Worm (Caenorhabditis elegans) whole organism, L4 larva: ENCODE results near the gene adal-1.
A peak's percentile ranks its signal among the peaks of the same experiment; 100 is the strongest.

Experiments
- F44E2.7 ChIP-seq: fragments of 200-800 bp; sonication (Bioruptor generic); IDR thresholded peaks from 2 replicates; pipeline ENCODE4 v2.1.2; 2022; ENCODE audit warnings: missing genetic modification characterization, missing compliant biosample characterization
- F49E8.2 ChIP-seq: sonication (generic microtip); optimal IDR thresholded peaks from 2 replicates; lab custom pipeline; 2016; ENCODE audit warnings: missing compliant biosample characterization, mild to moderate bottlenecking, missing genetic modification characterization, borderline replicate concordance
- T20F7.1 ChIP-seq: fragments of 200-800 bp; sonication (Bioruptor generic); optimal IDR thresholded peaks from 2 replicates; lab custom pipeline; 2018; ENCODE audit warnings: mild to moderate bottlenecking, missing genetic modification characterization, missing compliant biosample characterization
- ZK337.2 ChIP-seq: fragments of 200-800 bp; sonication (Bioruptor generic); IDR thresholded peaks from 2 replicates; pipeline ENCODE4 v1.3.6; 2022; ENCODE audit warnings: missing genetic modification reagents, missing genetic modification characterization, missing compliant biosample characterization
- aly-2 ChIP-seq: sonication (generic microtip); optimal IDR thresholded peaks from 2 replicates; lab custom pipeline; 2018; ENCODE audit warnings: missing biosample characterization, missing genetic modification characterization
- ceh-20 ChIP-seq: fragments of 200-800 bp; sonication (Bioruptor generic); IDR thresholded peaks from 2 replicates; pipeline ENCODE4 v1.3.6; 2022; ENCODE audit warnings: missing genetic modification reagents, missing genetic modification characterization, missing compliant biosample characterization
- ceh-62 ChIP-seq: sonication (generic microtip); optimal IDR thresholded peaks from 2 replicates; lab custom pipeline; 2017; ENCODE audit warnings: missing biosample characterization, missing genetic modification characterization
- ceh-82 ChIP-seq: sonication (generic microtip); optimal IDR thresholded peaks from 2 replicates; lab custom pipeline; 2017; ENCODE audit warnings: missing biosample characterization, missing genetic modification characterization
- ctbp-1 ChIP-seq: fragments of 200-800 bp; sonication (Bioruptor generic); IDR thresholded peaks from 2 replicates; pipeline ENCODE4 v1.3.6; 2022; ENCODE audit warnings: missing genetic modification reagents, missing genetic modification characterization, missing compliant biosample characterization
- daf-16 ChIP-seq, 3 experiments: sonication (generic microtip); optimal IDR thresholded peaks; 2 replicates each; lab custom pipeline; 2016 to 2017; ENCODE audit warnings: missing genetic modification characterization in 3 of 3, missing genetic modification reagents in 3 of 3, mild to moderate bottlenecking in 2 of 3, missing compliant biosample characterization in 2 of 3, missing biosample characterization in 1 of 3, moderate library complexity in 1 of 3
- daf-19 ChIP-seq: fragments of 200-800 bp; sonication (Bioruptor generic); conservative IDR thresholded peaks from 2 replicates; pipeline ENCODE4 v1.3.6; 2022; ENCODE audit warnings: missing genetic modification characterization, missing compliant biosample characterization
- daf-8 ChIP-seq: fragments of 200-800 bp; sonication (Bioruptor generic); IDR thresholded peaks from 2 replicates; pipeline ENCODE4 v1.3.6; 2022; ENCODE audit warnings: missing genetic modification characterization, missing compliant biosample characterization
- dmd-8 ChIP-seq: fragments of 200-800 bp; sonication (Bioruptor generic); IDR thresholded peaks from 2 replicates; pipeline ENCODE4 v1.3.6; 2022; ENCODE audit warnings: missing genetic modification characterization, missing compliant biosample characterization
- dve-1 ChIP-seq: sonication (generic microtip); optimal IDR thresholded peaks from 2 replicates; lab custom pipeline; 2017; ENCODE audit warnings: antibody characterized with exemption, mild to moderate bottlenecking, missing genetic modification characterization, missing compliant biosample characterization; ENCODE audit not compliant: insufficient read depth
- egl-27 ChIP-seq: sonication (generic microtip); optimal IDR thresholded peaks from 3 replicates; lab custom pipeline; 2017; ENCODE audit warnings: missing biosample characterization, missing genetic modification reagents, missing genetic modification characterization
- gei-8 ChIP-seq: fragments of 200-800 bp; sonication (Bioruptor generic); optimal IDR thresholded peaks from 2 replicates; lab custom pipeline; 2018; ENCODE audit warnings: mild to moderate bottlenecking, missing genetic modification characterization, missing compliant biosample characterization
- hlh-30 ChIP-seq: sonication (generic microtip); optimal IDR thresholded peaks from 2 replicates; lab custom pipeline; 2017; ENCODE audit warnings: antibody characterized with exemption, mild to moderate bottlenecking, missing genetic modification characterization, missing compliant biosample characterization; ENCODE audit not compliant: insufficient read depth
- hmg-1.1 ChIP-seq: fragments of 200-800 bp; sonication (Bioruptor generic); IDR thresholded peaks from 2 replicates; pipeline ENCODE4 v1.3.6; 2022; ENCODE audit warnings: missing genetic modification reagents, missing genetic modification characterization, missing compliant biosample characterization
- lin-1 ChIP-seq: fragments of 200-800 bp; sonication (Bioruptor generic); IDR thresholded peaks from 2 replicates; pipeline ENCODE4 v1.3.6; 2022; ENCODE audit warnings: missing genetic modification reagents, missing genetic modification characterization, missing compliant biosample characterization
- lin-13 ChIP-seq: fragments of 150-350 bp; optimal IDR thresholded peaks from 2 replicates; lab custom pipeline; 2014; ENCODE audit warnings: missing biosample characterization, missing genetic modification reagents, missing genetic modification characterization
- lin-15B ChIP-seq: fragments of 150-350 bp; sonication (generic microtip); optimal IDR thresholded peaks from 3 replicates; lab custom pipeline; 2014; ENCODE audit warnings: missing biosample characterization, missing genetic modification characterization
- mdl-1 ChIP-seq, 2 experiments: fragments of 150-350 bp in 1 of 2; sonication (generic microtip) in 1 of 2; optimal IDR thresholded peaks; 2 replicates each; lab custom pipeline; 2014 to 2017; ENCODE audit warnings: missing biosample characterization in 2 of 2, missing genetic modification characterization in 2 of 2
- mep-1 ChIP-seq: fragments of 150-350 bp; sonication (generic microtip); optimal IDR thresholded peaks from 3 replicates; lab custom pipeline; 2014; ENCODE audit warnings: missing biosample characterization, missing genetic modification characterization
- mxl-3 ChIP-seq: fragments of 200-800 bp; sonication (Bioruptor generic); optimal IDR thresholded peaks from 2 replicates; lab custom pipeline; 2018; ENCODE audit warnings: mild to moderate bottlenecking, missing genetic modification characterization, missing compliant biosample characterization
- nhr-11 ChIP-seq: fragments of 150-350 bp; optimal IDR thresholded peaks from 2 replicates; lab custom pipeline; 2014; ENCODE audit warnings: missing biosample characterization, missing genetic modification characterization
- nhr-25 ChIP-seq: sonication (generic microtip); optimal IDR thresholded peaks from 2 replicates; lab custom pipeline; 2017; ENCODE audit warnings: missing genetic modification characterization, mild to moderate bottlenecking, missing compliant biosample characterization, antibody characterized with exemption, moderate library complexity, borderline replicate concordance; ENCODE audit not compliant: insufficient read depth
- nhr-28 ChIP-seq: fragments of 150-350 bp; optimal IDR thresholded peaks from 2 replicates; lab custom pipeline; 2014; ENCODE audit warnings: missing biosample characterization, missing genetic modification characterization
- nhr-6 ChIP-seq: fragments of 150-350 bp; optimal IDR thresholded peaks from 2 replicates; lab custom pipeline; 2014; ENCODE audit warnings: missing biosample characterization, missing genetic modification characterization
- nhr-76 ChIP-seq: fragments of 150-350 bp; optimal IDR thresholded peaks from 2 replicates; lab custom pipeline; 2014; ENCODE audit warnings: missing biosample characterization, missing genetic modification characterization
- nhr-77 ChIP-seq: fragments of 150-350 bp; optimal IDR thresholded peaks from 2 replicates; lab custom pipeline; 2014; ENCODE audit warnings: missing biosample characterization, missing genetic modification characterization
- set-16 ChIP-seq: fragments of 200-800 bp; sonication (Bioruptor generic); IDR thresholded peaks from 2 replicates; pipeline ENCODE4 v1.3.6; 2022; ENCODE audit warnings: missing genetic modification reagents, missing genetic modification characterization, missing compliant biosample characterization
- skn-1 ChIP-seq: fragments of 150-350 bp; optimal IDR thresholded peaks from 2 replicates; lab custom pipeline; 2014; ENCODE audit warnings: missing biosample characterization, missing genetic modification characterization
- snpc-4 ChIP-seq: fragments of 150-350 bp; optimal IDR thresholded peaks from 2 replicates; lab custom pipeline; 2014; ENCODE audit warnings: missing biosample characterization, missing genetic modification characterization
- zip-2 ChIP-seq: fragments of 150-350 bp; optimal IDR thresholded peaks from 2 replicates; lab custom pipeline; 2014; ENCODE audit warnings: missing biosample characterization, missing genetic modification characterization
- ztf-11 ChIP-seq: fragments of 150-350 bp; optimal IDR thresholded peaks from 2 replicates; lab custom pipeline; 2014; ENCODE audit warnings: missing biosample characterization, missing genetic modification characterization

Gene adal-1

ce11 chrII:6847917-6848379, 45.5 kb downstream of the adal-1 start, which contains the start of gene tbc-6 (continued):
- TF ChIP-seq daf-19 (GFP tag; lab: Robert Waterston, UW) (0 out of 2 replicates have a peak, but pooled peaks have one; percentile 48), mep-1 (tag; lab: Kevin White, UChicago) (peak; percentile 53), aly-2 (tag; lab: Kevin White, UChicago) (peak; percentile 93), ceh-20 (GFP tag; lab: Robert Waterston, UW) (0 out of 2 replicates have a peak, but pooled peaks have one; percentile 44), ztf-11 (tag; lab: Kevin White, UChicago) (no peak), nhr-25 (no peak), hmg-1.1 (GFP tag; lab: Robert Waterston, UW) (0 out of 2 replicates have a peak, but pooled peaks have one; percentile 24), lin-15B (tag; lab: Kevin White, UChicago) (no peak), lin-13 (GFP tag; lab: Kevin White, UChicago) (no peak), nhr-77 (tag; lab: Kevin White, UChicago) (peak; percentile 4), nhr-6 (tag; lab: Kevin White, UChicago) (peak; percentile 26), hlh-30 (tag; lab: Kevin White, UChicago) (peak; percentile 40), nhr-11 (tag; lab: Kevin White, UChicago) (peak; percentile 31), zip-2 (no peak), T20F7.1 (GFP tag; lab: Kevin White, UChicago) (peak; percentile 13)

- no peak for TF ChIP-seq egl-27 (tag; lab: Kevin White, UChicago)
- no peak for TF ChIP-seq daf-16 (GFP tag; optimal IDR thresholded peaks at IDR 0.05; lab: Kevin White, UChicago)
- TF ChIP-seq daf-16 (tag; optimal IDR thresholded peaks at IDR 0.05; lab: Kevin White, UChicago), result no peak
- TF ChIP-seq set-16, result peak; percentile 86
- no peak for TF ChIP-seq F44E2.7 (GFP tag; lab: Robert Waterston, UW)
- no peak for TF ChIP-seq ctbp-1
- TF ChIP-seq ceh-20 (GFP tag; lab: Robert Waterston, UW), result no peak
- TF ChIP-seq ZK337.2, result no peak
- no peak for TF ChIP-seq F49E8.2 (tag; lab: Kevin White, UChicago)
- no peak for TF ChIP-seq mxl-3
- TF ChIP-seq daf-8 (GFP tag; lab: Robert Waterston, UW), result no peak
- peak; percentile 7 for TF ChIP-seq hlh-30 (tag; lab: Kevin White, UChicago)
Measured at ce11 chrII:6846723-6847122, 46.7 kb downstream of the adal-1 start.

ce11 chrII:6845006-6845459, 48.4 kb downstream of the adal-1 start:
- TF ChIP-seq dve-1, result peak; percentile 48
- no peak for TF ChIP-seq lin-13 (GFP tag; lab: Kevin White, UChicago)
- no peak for TF ChIP-seq snpc-4 (tag; lab: Kevin White, UChicago)
- peak in 1 of 2 experiments; percentile 38 for TF ChIP-seq mdl-1 (tag; optimal IDR thresholded peaks at IDR 0.05; lab: Kevin White, UChicago)
- no peak for TF ChIP-seq daf-16 (GFP tag; optimal IDR thresholded peaks at IDR 0.05; lab: Kevin White, UChicago)
- TF ChIP-seq daf-16 (tag; optimal IDR thresholded peaks at IDR 0.05; lab: Kevin White, UChicago), result peak; percentile 8
- no peak for TF ChIP-seq dmd-8 (GFP tag; lab: Robert Waterston, UW)
- TF ChIP-seq gei-8 (GFP tag; lab: Kevin White, UChicago), result no peak
- TF ChIP-seq skn-1, result no peak
- no peak for TF ChIP-seq lin-1
- TF ChIP-seq ceh-82 (tag; lab: Kevin White, UChicago), result no peak
- TF ChIP-seq nhr-28 (tag; lab: Kevin White, UChicago), result peak; percentile 53
- TF ChIP-seq nhr-76, result no peak
- no peak for TF ChIP-seq nhr-6 (tag; lab: Kevin White, UChicago)
- no peak for TF ChIP-seq zip-2
- TF ChIP-seq ceh-62 (tag; lab: Kevin White, UChicago), result no peak
- no peak for TF ChIP-seq aly-2 (tag; lab: Kevin White, UChicago)
